Worm (Caenorhabditis elegans) whole organism, young adult: Measurements from ENCODE around the gene col-176.
A peak's percentile ranks its signal among the peaks of the same experiment; 100 is the strongest.

Experiments used
- F22D6.2 ChIP-seq: sonication (generic microtip); optimal IDR thresholded peaks from 2 replicates; lab custom pipeline; 2016; ENCODE audit warnings: mild to moderate bottlenecking, missing genetic modification characterization, missing compliant biosample characterization
- F33H1.4 ChIP-seq: fragments of 200-800 bp; sonication (Bioruptor generic); IDR thresholded peaks from 2 replicates; pipeline ENCODE4 v1.3.6; 2022; ENCODE audit warnings: missing genetic modification reagents, missing genetic modification characterization, missing compliant biosample characterization
- F39B2.1 ChIP-seq: fragments of 200-800 bp; sonication (Bioruptor generic); IDR thresholded peaks from 2 replicates; pipeline ENCODE4 v1.3.6; 2022; ENCODE audit warnings: missing genetic modification reagents, missing genetic modification characterization, missing compliant biosample characterization
- F55B11.4 ChIP-seq: sonication (generic microtip); optimal IDR thresholded peaks from 2 replicates; lab custom pipeline; 2016; ENCODE audit warnings: missing compliant biosample characterization, missing genetic modification characterization, borderline replicate concordance; ENCODE audit not compliant: insufficient read depth
- K12H6.12 ChIP-seq: fragments of 200-800 bp; sonication (Bioruptor generic); optimal IDR thresholded peaks from 2 replicates; lab custom pipeline; 2018; ENCODE audit warnings: mild to moderate bottlenecking, missing genetic modification characterization, missing compliant biosample characterization
- T07F8.4 ChIP-seq: sonication (generic microtip); optimal IDR thresholded peaks from 2 replicates; lab custom pipeline; 2016; ENCODE audit warnings: mild to moderate bottlenecking, missing genetic modification characterization, moderate library complexity, missing compliant biosample characterization
- atf-7 ChIP-seq: sonication (generic microtip); optimal IDR thresholded peaks from 2 replicates; lab custom pipeline; 2017; ENCODE audit warnings: mild to moderate bottlenecking, missing genetic modification characterization, missing compliant biosample characterization
- attf-5 ChIP-seq: fragments of 200-800 bp; sonication (Bioruptor generic); optimal IDR thresholded peaks from 2 replicates; lab custom pipeline; 2018; ENCODE audit warnings: mild to moderate bottlenecking, missing genetic modification characterization, missing compliant biosample characterization
- attf-6 ChIP-seq: fragments of 200-800 bp; sonication (Bioruptor generic); IDR thresholded peaks from 2 replicates; pipeline ENCODE4 v1.3.6; 2022; ENCODE audit warnings: missing genetic modification reagents, missing genetic modification characterization, missing compliant biosample characterization
- bed-1 ChIP-seq: fragments of 200-800 bp; sonication (Bioruptor generic); IDR thresholded peaks from 2 replicates; pipeline ENCODE4 v1.3.6; 2022; ENCODE audit warnings: missing genetic modification reagents, missing genetic modification characterization, missing compliant biosample characterization
- cebp-1 ChIP-seq, 2 experiments: fragments of 200-800 bp in 1 of 2; sonication (Bioruptor generic) in 1 of 2; sonication (generic microtip) in 1 of 2; IDR thresholded peaks in 1 of 2; optimal IDR thresholded peaks in 1 of 2; 2 replicates each; pipeline versions ENCODE4 v1.3.6 to Lab custom; 2017 to 2022; ENCODE audit warnings: missing compliant biosample characterization in 2 of 2, missing genetic modification characterization in 2 of 2, mild to moderate bottlenecking in 1 of 2, missing genetic modification reagents in 1 of 2, moderate library complexity in 1 of 2
- ceh-100 ChIP-seq: fragments of 200-800 bp; sonication (Bioruptor generic); IDR thresholded peaks from 2 replicates; pipeline ENCODE4 v1.3.6; 2022; ENCODE audit warnings: missing genetic modification reagents, missing genetic modification characterization, missing compliant biosample characterization
- ceh-27 ChIP-seq: fragments of 200-800 bp; sonication (Bioruptor generic); optimal IDR thresholded peaks from 2 replicates; lab custom pipeline; 2018; ENCODE audit warnings: mild to moderate bottlenecking, missing genetic modification characterization, moderate library complexity, missing compliant biosample characterization
- ceh-40 ChIP-seq: fragments of 200-800 bp; sonication (Bioruptor generic); IDR thresholded peaks from 2 replicates; pipeline ENCODE4 v1.3.6; 2022; ENCODE audit warnings: missing genetic modification characterization, missing compliant biosample characterization
- ceh-58 ChIP-seq: fragments of 200-800 bp; sonication (Bioruptor generic); IDR thresholded peaks from 2 replicates; pipeline ENCODE4 v1.3.6; 2022; ENCODE audit warnings: missing genetic modification characterization, missing compliant biosample characterization
- dox-1 ChIP-seq: fragments of 200-800 bp; sonication (Bioruptor generic); IDR thresholded peaks from 2 replicates; pipeline ENCODE4 v1.3.6; 2022; ENCODE audit warnings: missing genetic modification reagents, missing genetic modification characterization, missing compliant biosample characterization
- egl-44 ChIP-seq: fragments of 200-800 bp; sonication (Bioruptor generic); IDR thresholded peaks from 2 replicates; pipeline ENCODE4 v1.3.6; 2022; ENCODE audit warnings: missing genetic modification reagents, missing genetic modification characterization, missing compliant biosample characterization
- ekl-4 ChIP-seq: fragments of 200-800 bp; sonication (Bioruptor generic); IDR thresholded peaks from 2 replicates; pipeline ENCODE4 v1.3.6; 2022; ENCODE audit warnings: missing genetic modification reagents, missing genetic modification characterization, missing compliant biosample characterization
- ets-4 ChIP-seq: fragments of 200-800 bp; sonication (Bioruptor generic); optimal IDR thresholded peaks from 2 replicates; lab custom pipeline; 2018; ENCODE audit warnings: mild to moderate bottlenecking, missing genetic modification characterization, missing compliant biosample characterization
- fkh-3 ChIP-seq: sonication (generic microtip); optimal IDR thresholded peaks from 2 replicates; lab custom pipeline; 2016; ENCODE audit warnings: mild to moderate bottlenecking, missing genetic modification characterization, missing compliant biosample characterization
- hmg-1.2 ChIP-seq: fragments of 200-800 bp; sonication (Bioruptor generic); IDR thresholded peaks from 2 replicates; pipeline ENCODE4 v1.3.6; 2022; ENCODE audit warnings: missing genetic modification reagents, missing genetic modification characterization, missing compliant biosample characterization
- let-607 ChIP-seq, 2 experiments: fragments of 200-800 bp in 1 of 2; sonication (Bioruptor generic) in 1 of 2; sonication (generic microtip) in 1 of 2; optimal IDR thresholded peaks; 2 replicates each; lab custom pipeline; 2016 to 2018; ENCODE audit warnings: mild to moderate bottlenecking in 2 of 2, missing compliant biosample characterization in 2 of 2, missing genetic modification characterization in 2 of 2, moderate library complexity in 2 of 2, missing genotype in 1 of 2
- lin-35 ChIP-seq, 3 experiments: fragments of 150-350 bp in 2 of 3; sonication (generic microtip) in 1 of 3; optimal IDR thresholded peaks; 2 replicates each; lab custom pipeline; 2014 to 2018; ENCODE audit warnings: missing biosample characterization in 3 of 3, missing genetic modification characterization in 3 of 3, missing genetic modification reagents in 3 of 3
- lin-40 ChIP-seq: sonication (generic microtip); optimal IDR thresholded peaks from 2 replicates; lab custom pipeline; 2016; ENCODE audit warnings: missing genetic modification characterization, mild to moderate bottlenecking, missing compliant biosample characterization, missing genotype, missing genetic modification reagents
- lir-1 ChIP-seq: fragments of 200-800 bp; sonication (Bioruptor generic); conservative IDR thresholded peaks from 2 replicates; pipeline ENCODE4 v1.3.6; 2022; ENCODE audit warnings: missing genetic modification reagents, missing genetic modification characterization, missing compliant biosample characterization
- lsl-1 ChIP-seq: fragments of 200-800 bp; sonication (Bioruptor generic); optimal IDR thresholded peaks from 2 replicates; lab custom pipeline; 2018; ENCODE audit warnings: mild to moderate bottlenecking, missing genetic modification characterization, moderate library complexity, missing compliant biosample characterization
- lsy-27 ChIP-seq: sonication (generic microtip); optimal IDR thresholded peaks from 2 replicates; lab custom pipeline; 2017; ENCODE audit warnings: missing genetic modification characterization, mild to moderate bottlenecking, missing compliant biosample characterization, antibody characterized with exemption, missing genotype, borderline replicate concordance; ENCODE audit not compliant: insufficient read depth
- madf-10 ChIP-seq: sonication (generic microtip); optimal IDR thresholded peaks from 2 replicates; lab custom pipeline; 2016; ENCODE audit warnings: mild to moderate bottlenecking, missing genetic modification characterization, missing compliant biosample characterization
- madf-3 ChIP-seq: fragments of 200-800 bp; sonication (Bioruptor generic); IDR thresholded peaks from 2 replicates; pipeline ENCODE4 v1.3.6; 2022; ENCODE audit warnings: missing genetic modification reagents, missing genetic modification characterization, missing compliant biosample characterization
- madf-6 ChIP-seq: fragments of 200-800 bp; sonication (Bioruptor generic); IDR thresholded peaks from 2 replicates; pipeline ENCODE4 v1.3.6; 2022; ENCODE audit warnings: missing genetic modification reagents, missing genetic modification characterization, missing compliant biosample characterization
- mcd-1 ChIP-seq: fragments of 200-800 bp; sonication (Bioruptor generic); IDR thresholded peaks from 2 replicates; pipeline ENCODE4 v1.3.6; 2022; ENCODE audit warnings: missing genetic modification reagents, missing genetic modification characterization, missing compliant biosample characterization
- mes-4 ChIP-seq: sonication (generic microtip); optimal IDR thresholded peaks from 2 replicates; lab custom pipeline; 2016; ENCODE audit warnings: missing genotype, missing genetic modification characterization, missing compliant biosample characterization
- nfya-2 ChIP-seq: fragments of 200-800 bp; sonication (Bioruptor generic); IDR thresholded peaks from 2 replicates; pipeline ENCODE4 v1.3.6; 2022; ENCODE audit warnings: missing genetic modification reagents, missing genetic modification characterization, missing compliant biosample characterization
- nfyb-1 ChIP-seq: fragments of 200-800 bp; sonication (Bioruptor generic); IDR thresholded peaks from 2 replicates; pipeline ENCODE4 v1.3.6; 2022; ENCODE audit warnings: missing genetic modification reagents, missing genetic modification characterization, missing compliant biosample characterization
- nhr-80 ChIP-seq: sonication (generic microtip); optimal IDR thresholded peaks from 2 replicates; lab custom pipeline; 2016; ENCODE audit warnings: missing genetic modification characterization, missing compliant biosample characterization
- nhr-90 ChIP-seq: sonication (generic microtip); optimal IDR thresholded peaks from 2 replicates; lab custom pipeline; 2016; ENCODE audit warnings: missing genotype, mild to moderate bottlenecking, missing genetic modification characterization, missing compliant biosample characterization
- pha-4 ChIP-seq: fragments of 150-350 bp; sonication (generic microtip); optimal IDR thresholded peaks from 2 replicates; lab custom pipeline; 2014; ENCODE audit warnings: missing biosample characterization, missing genetic modification reagents, missing genetic modification characterization
- rpc-1 ChIP-seq, 2 experiments: fragments of 150-350 bp in 1 of 2; sonication (generic microtip) in 1 of 2; optimal IDR thresholded peaks; 2 replicates each; lab custom pipeline; 2014 to 2018; ENCODE audit warnings: missing biosample characterization in 1 of 2, missing genetic modification characterization in 1 of 2, missing genetic modification reagents in 1 of 2, missing genotype in 1 of 2
- sea-2 ChIP-seq: fragments of 200-800 bp; sonication (Bioruptor generic); IDR thresholded peaks from 2 replicates; pipeline ENCODE4 v1.3.6; 2022; ENCODE audit warnings: missing genetic modification characterization, missing compliant biosample characterization
- snpc-1.1 ChIP-seq: sonication (generic microtip); optimal IDR thresholded peaks from 2 replicates; lab custom pipeline; 2017; ENCODE audit warnings: missing genetic modification characterization, mild to moderate bottlenecking, missing compliant biosample characterization, antibody characterized with exemption, moderate library complexity, missing genotype, missing genetic modification reagents; ENCODE audit not compliant: insufficient read depth
- snpc-4 ChIP-seq, 5 experiments: fragments of 150-350 bp in 1 of 5; sonication (generic microtip) in 4 of 5; optimal IDR thresholded peaks; 2 replicates each; lab custom pipeline; 2014 to 2018; ENCODE audit warnings: missing genetic modification characterization in 5 of 5, missing biosample characterization in 3 of 5, antibody characterized with exemption in 2 of 5, mild to moderate bottlenecking in 2 of 5, missing compliant biosample characterization in 2 of 5, missing genotype in 2 of 5, moderate library complexity in 2 of 5, missing genetic modification reagents in 1 of 5
- somi-1 ChIP-seq: fragments of 200-800 bp; sonication (Bioruptor generic); optimal IDR thresholded peaks from 2 replicates; lab custom pipeline; 2018; ENCODE audit warnings: mild to moderate bottlenecking, missing genetic modification characterization, missing compliant biosample characterization
- tlf-1 ChIP-seq: fragments of 200-800 bp; sonication (Bioruptor generic); optimal IDR thresholded peaks from 2 replicates; lab custom pipeline; 2018; ENCODE audit warnings: mild to moderate bottlenecking, missing genetic modification characterization, missing compliant biosample characterization
- ztf-18 ChIP-seq: sonication (generic microtip); optimal IDR thresholded peaks from 2 replicates; lab custom pipeline; 2016; ENCODE audit warnings: missing genotype, mild to moderate bottlenecking, missing genetic modification characterization, missing compliant biosample characterization
- ztf-22 ChIP-seq: fragments of 200-800 bp; sonication (Bioruptor generic); optimal IDR thresholded peaks from 2 replicates; lab custom pipeline; 2018; ENCODE audit warnings: mild to moderate bottlenecking, missing genetic modification characterization, moderate library complexity, missing compliant biosample characterization
- ztf-28 ChIP-seq: fragments of 200-800 bp; sonication (Bioruptor generic); IDR thresholded peaks from 2 replicates; pipeline ENCODE4 v1.3.6; 2022; ENCODE audit warnings: missing genetic modification reagents, missing genetic modification characterization, missing compliant biosample characterization

The col-176 gene

DNA sequence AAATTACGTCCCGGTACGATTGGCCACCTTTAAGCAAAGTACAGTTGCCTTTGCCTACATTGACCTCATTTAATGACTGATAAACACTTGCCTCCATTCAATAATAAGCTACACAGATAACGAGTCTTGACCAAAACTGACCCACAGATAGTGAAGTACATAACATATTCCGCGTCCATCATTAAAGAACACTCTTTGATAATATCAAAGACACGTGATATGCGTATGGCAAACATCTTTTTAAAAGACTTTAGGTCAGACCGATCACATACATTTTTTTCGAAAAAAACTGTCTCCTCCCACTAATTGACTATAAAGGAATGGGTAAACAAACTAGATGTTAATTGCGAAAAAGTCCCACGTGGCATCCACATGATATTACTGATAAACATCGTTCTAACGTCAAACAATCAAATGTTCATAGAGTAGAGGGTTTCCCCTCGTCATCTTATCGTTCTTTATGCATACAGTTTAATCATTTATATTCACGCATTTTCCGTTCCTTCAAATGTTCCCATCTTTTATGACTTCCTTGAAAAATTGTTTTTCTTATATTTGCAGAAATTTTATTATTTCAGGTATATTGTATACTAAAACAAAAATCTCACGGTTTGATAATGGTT is 6.8 kb downstream of the col-176 start, which contains the start of gene W07E11.1 (continued):
- no peak for TF ChIP-seq lin-35 (GFP tag; optimal IDR thresholded peaks at IDR 0.05; lab: Kevin White, UChicago)
- no peak for TF ChIP-seq attf-6 (GFP tag; lab: Robert Waterston, UW)
- TF ChIP-seq nfya-2, result no peak
- no peak for TF ChIP-seq sea-2 (GFP tag; lab: Robert Waterston, UW)
- 0 out of 2 replicates have a peak, but pooled peaks have one; percentile 9 for TF ChIP-seq hmg-1.2 (GFP tag; lab: Robert Waterston, UW)
- no peak for TF ChIP-seq snpc-1.1 (tag; lab: Kevin White, UChicago)
- 0 out of 2 replicates have a peak, but pooled peaks have one; percentile 37 for TF ChIP-seq nfyb-1
- TF ChIP-seq ceh-40 (GFP tag; lab: Robert Waterston, UW), result no peak
- no peak for TF ChIP-seq F33H1.4 (GFP tag; lab: Robert Waterston, UW)
- no peak for TF ChIP-seq ztf-28
- 0 out of 2 replicates have a peak, but pooled peaks have one; percentile 4 for TF ChIP-seq dox-1
- no peak for TF ChIP-seq ceh-58 (GFP tag; lab: Robert Waterston, UW)
- no peak for TF ChIP-seq madf-6
- no peak for TF ChIP-seq mcd-1 (GFP tag; lab: Robert Waterston, UW)
- TF ChIP-seq let-607 (tag; optimal IDR thresholded peaks at IDR 0.05; lab: Kevin White, UChicago), result no peak
- no peak; the same call in 1 of the 2 replicates for TF ChIP-seq cebp-1 (GFP tag; IDR thresholded peaks at IDR 0.05; lab: Robert Waterston, UW)
- peak; percentile 66 for TF ChIP-seq cebp-1 (tag; optimal IDR thresholded peaks at IDR 0.05; lab: Kevin White, UChicago)
- no peak for TF ChIP-seq K12H6.12 (tag; lab: Kevin White, UChicago)
- no peak for TF ChIP-seq ztf-18 (tag; lab: Kevin White, UChicago)
- no peak for TF ChIP-seq ceh-100 (GFP tag; lab: Robert Waterston, UW)
- TF ChIP-seq madf-10, result no peak
- peak; percentile 55 for TF ChIP-seq atf-7 (tag; lab: Kevin White, UChicago)
- no peak for TF ChIP-seq bed-1
- no peak for TF ChIP-seq pha-4 (tag; lab: Kevin White, UChicago)
- no peak for TF ChIP-seq lsl-1 (GFP tag; lab: Kevin White, UChicago)
- no peak for TF ChIP-seq mes-4
- TF ChIP-seq F55B11.4 (tag; lab: Kevin White, UChicago), result no peak
- TF ChIP-seq ceh-27 (GFP tag; lab: Kevin White, UChicago), result no peak
- TF ChIP-seq somi-1 (GFP tag; lab: Kevin White, UChicago), result no peak
- peak; percentile 6 for TF ChIP-seq ets-4
- no peak for TF ChIP-seq snpc-4 (GFP tag; optimal IDR thresholded peaks at IDR 0.05; lab: Kevin White, UChicago)
- peak in 1 of 4 experiments; percentile 12 for TF ChIP-seq snpc-4 (tag; optimal IDR thresholded peaks at IDR 0.05; lab: Kevin White, UChicago)
- no peak for TF ChIP-seq lir-1 (GFP tag; lab: Robert Waterston, UW)
- no peak for TF ChIP-seq egl-44 (GFP tag; lab: Robert Waterston, UW)
- TF ChIP-seq ztf-22 (GFP tag; lab: Kevin White, UChicago), result peak; percentile 51
- no peak for TF ChIP-seq ekl-4 (GFP tag; lab: Robert Waterston, UW)
- no peak for TF ChIP-seq F39B2.1 (GFP tag; lab: Robert Waterston, UW)
- peak; percentile 49 for TF ChIP-seq F22D6.2 (tag; lab: Kevin White, UChicago)
- TF ChIP-seq lin-40 (tag; lab: Kevin White, UChicago), result peak; percentile 47
- no peak for TF ChIP-seq attf-5 (GFP tag; lab: Kevin White, UChicago)
- no peak for TF ChIP-seq madf-3 (GFP tag; lab: Robert Waterston, UW)
- TF ChIP-seq fkh-3, result no peak
- no peak for TF ChIP-seq nhr-90 (tag; lab: Kevin White, UChicago)
- no peak for TF ChIP-seq tlf-1 (GFP tag; lab: Kevin White, UChicago)
- peak; percentile 83 for TF ChIP-seq nhr-80 (tag; lab: Kevin White, UChicago)
- no peak for TF ChIP-seq rpc-1 (optimal IDR thresholded peaks at IDR 0.05; lab: Kevin White, UChicago)
- TF ChIP-seq rpc-1 (tag; optimal IDR thresholded peaks at IDR 0.05; lab: Kevin White, UChicago), result no peak
- TF ChIP-seq T07F8.4, result no peak
- no peak for TF ChIP-seq lsy-27 (tag; lab: Kevin White, UChicago)
